Worm (Caenorhabditis elegans) whole organism, L3 larva: Measurements from ENCODE around the gene wht-8.

ENCODE experiments used
- egl-5 ChIP-seq: fragments of 150-350 bp; optimal IDR thresholded peaks from 2 replicates; lab custom pipeline; 2017; ENCODE audit warnings: missing biosample characterization, missing genetic modification reagents, missing genetic modification characterization, inconsistent platforms
- elt-2 ChIP-seq: sonication (generic microtip); optimal IDR thresholded peaks from 2 replicates; lab custom pipeline; 2016; ENCODE audit warnings: missing genetic modification reagents, mild to moderate bottlenecking, missing genetic modification characterization, missing compliant biosample characterization
- jun-1 ChIP-seq: fragments of 150-350 bp; optimal IDR thresholded peaks from 2 replicates; lab custom pipeline; 2014; ENCODE audit warnings: missing biosample characterization, missing genetic modification reagents, missing genetic modification characterization
- nhr-237 ChIP-seq: fragments of 150-350 bp; optimal IDR thresholded peaks from 2 replicates; lab custom pipeline; 2014; ENCODE audit warnings: missing biosample characterization, missing genetic modification characterization
- nhr-43 ChIP-seq: sonication (generic microtip); optimal IDR thresholded peaks from 2 replicates; lab custom pipeline; 2016; ENCODE audit warnings: mild to moderate bottlenecking, missing genetic modification characterization, missing compliant biosample characterization; ENCODE audit not compliant: poor library complexity, severe bottlenecking
- pha-4 ChIP-seq: fragments of 150-350 bp; optimal IDR thresholded peaks from 2 replicates; lab custom pipeline; 2014; ENCODE audit warnings: missing biosample characterization, missing genetic modification reagents, missing genetic modification characterization
- pqm-1 ChIP-seq: fragments of 150-350 bp; optimal IDR thresholded peaks from 2 replicates; lab custom pipeline; 2017; ENCODE audit warnings: missing biosample characterization, missing genetic modification characterization, inconsistent platforms

The wht-8 gene

DNA sequence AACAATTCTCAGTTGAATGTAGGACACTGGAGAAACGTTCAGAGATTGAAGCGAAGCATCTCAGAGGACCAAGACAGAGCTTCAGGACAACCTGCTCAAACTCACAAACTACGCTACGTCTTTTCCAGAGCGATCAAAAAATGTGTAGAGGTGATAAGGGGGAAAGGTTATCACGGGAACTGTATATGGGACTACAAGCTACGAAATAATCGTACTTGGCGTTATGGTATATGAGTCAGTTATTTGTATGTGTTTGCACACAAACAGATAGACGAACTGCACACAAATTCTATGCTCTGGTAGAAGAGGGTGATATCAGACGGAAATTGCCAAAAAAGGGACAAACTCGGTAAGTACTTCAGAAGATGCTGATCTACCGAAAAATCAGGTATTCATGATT is 50.6 kb downstream of the wht-8 start:
- TF ChIP-seq elt-2: peak; percentile 38
- TF ChIP-seq nhr-43 (tag; lab: Kevin White, UChicago): no peak
- peak; percentile 52 for TF ChIP-seq pqm-1 (tag; lab: Kevin White, UChicago)
- no peak for TF ChIP-seq pha-4 (tag; lab: Kevin White, UChicago)
- peak; percentile 5 for TF ChIP-seq jun-1 (tag; lab: Kevin White, UChicago)
- TF ChIP-seq nhr-237 (tag; lab: Kevin White, UChicago): no peak

DNA sequence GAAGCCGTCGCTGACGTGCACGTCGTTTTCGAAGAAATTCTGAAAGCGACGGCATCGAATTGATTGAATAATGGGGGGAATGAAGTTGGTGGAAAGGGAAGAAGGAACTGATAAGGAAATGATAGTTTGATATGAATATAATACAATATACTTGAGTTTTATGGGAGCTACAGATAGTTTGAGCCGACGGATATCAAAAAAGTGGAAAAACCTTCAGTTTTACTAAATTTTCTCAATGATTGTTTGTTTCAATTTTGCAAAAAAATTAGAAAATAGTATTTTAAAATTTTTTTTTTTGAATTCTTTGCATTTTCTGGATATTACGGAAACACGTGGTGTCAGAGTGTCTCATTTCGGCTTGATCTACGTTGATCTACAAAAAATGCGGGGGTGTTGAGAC is 52.2 kb downstream of the wht-8 start, which contains the start of gene obr-1:
TSS of gene obr-1 (minus strand) at position 101 of the 400 bp plus-strand sequence.
- TF ChIP-seq egl-5: no peak
- TF ChIP-seq elt-2: peak; percentile 17
